Worm (Caenorhabditis elegans): ENCODE data around the gene F20B6.10.

F20B6.10 gene

ce11 chrX:4190537-4191144 is 26.4 kb downstream of the F20B6.10 start, which contains the start of gene vha-12 (continued):
- TF ChIP-seq tlf-1 (GFP tag; optimal IDR thresholded peaks at IDR 0.05) (peak; percentile 35), mes-4 (tag; optimal IDR thresholded peaks at IDR 0.05) (no peak), lin-40 (tag; optimal IDR thresholded peaks at IDR 0.05) (peak; percentile 88), ama-1 (optimal IDR thresholded peaks at IDR 0.05) (no peak), ama-1 (GFP tag; optimal IDR thresholded peaks at IDR 0.05) (no peak), B0019.2 (GFP tag; conservative IDR thresholded peaks at IDR 0.05) (no peak), tbp1 (GFP tag; optimal IDR thresholded peaks at IDR 0.05) (peak; percentile 46), repo-1 (tag; optimal IDR thresholded peaks at IDR 0.05) (peak; percentile 70), rec-8 (tag; optimal IDR thresholded peaks at IDR 0.05) (no peak), hlh-12 (tag; optimal IDR thresholded peaks at IDR 0.05) (no peak), ZK185.1 (tag; optimal IDR thresholded peaks at IDR 0.05; ENCODE audit: poor library complexity, severe bottlenecking) (peak; percentile 61), mcd-1 (GFP tag; IDR thresholded peaks at IDR 0.05) (peak; percentile 78), B0261.1 (tag; optimal IDR thresholded peaks at IDR 0.05) (no peak), dpff-1 (tag; optimal IDR thresholded peaks at IDR 0.05) (no peak), snpc-1.3 (tag; optimal IDR thresholded peaks at IDR 0.05; ENCODE audit: insufficient read depth) (no peak), F37B4.10 (GFP tag; IDR thresholded peaks at IDR 0.05) (no peak), T26A5.8 (tag; optimal IDR thresholded peaks at IDR 0.05) (no peak), Y56A3A.18 (GFP tag; IDR thresholded peaks at IDR 0.05) (no peak), zfh-2 (GFP tag; conservative IDR thresholded peaks at IDR 0.05) (peak; percentile 93), F55B11.4 (tag; optimal IDR thresholded peaks at IDR 0.05; ENCODE audit: borderline replicate concordance, insufficient read depth) (no peak), attf-6 (GFP tag; IDR thresholded peaks at IDR 0.05) (no peak), hmg-1.2 (GFP tag; IDR thresholded peaks at IDR 0.05) (peak; percentile 94), rcor-1 (GFP tag; IDR thresholded peaks at IDR 0.05) (peak; percentile 40; the same call in 1 of the 2 replicates), somi-1 (GFP tag; optimal IDR thresholded peaks at IDR 0.05) (peak; percentile 64), akir-1 (GFP tag; optimal IDR thresholded peaks at IDR 0.05) (peak; percentile 55), lin-54 (GFP tag; optimal IDR thresholded peaks at IDR 0.05) (no peak), dpl-1 (GFP tag; optimal IDR thresholded peaks at IDR 0.05) (no peak), lag-1 (GFP tag; IDR thresholded peaks at IDR 0.05) (no peak), egl-44 (GFP tag; IDR thresholded peaks at IDR 0.05) (no peak), bed-2 (GFP tag; IDR thresholded peaks at IDR 0.05) (no peak), ceh-100 (GFP tag; IDR thresholded peaks at IDR 0.05) (no peak; the same call in 1 of the 2 replicates), lsl-1 (GFP tag; optimal IDR thresholded peaks at IDR 0.05) (no peak), ceh-40 (GFP tag; IDR thresholded peaks at IDR 0.05) (no peak), attf-5 (GFP tag; optimal IDR thresholded peaks at IDR 0.05) (peak; percentile 84), rpc-1 (optimal IDR thresholded peaks at IDR 0.05) (no peak), rpc-1 (tag; optimal IDR thresholded peaks at IDR 0.05) (no peak), C06A6.2 (GFP tag; conservative IDR thresholded peaks at IDR 0.05) (peak; percentile 80), cebp-2 (GFP tag; IDR thresholded peaks at IDR 0.05) (no peak), ztf-26 (tag; optimal IDR thresholded peaks at IDR 0.05) (peak; percentile 77), F57C9.4 (tag; optimal IDR thresholded peaks at IDR 0.05) (no peak), nfyb-1 (GFP tag; IDR thresholded peaks at IDR 0.05) (peak; percentile 84), athp-1 (tag; optimal IDR thresholded peaks at IDR 0.05) (peak; percentile 35), tbx-9 (tag; optimal IDR thresholded peaks at IDR 0.05; ENCODE audit: borderline replicate concordance) (no peak), F57A8.1 (GFP tag; optimal IDR thresholded peaks at IDR 0.05) (peak; percentile 28), ztf-6 (GFP tag; IDR thresholded peaks at IDR 0.05) (no peak), mel-28 (tag; optimal IDR thresholded peaks at IDR 0.05; ENCODE audit: borderline replicate concordance) (no peak), snpc-4 (GFP tag; optimal IDR thresholded peaks at IDR 0.05) (no peak), snpc-4 (tag; optimal IDR thresholded peaks at IDR 0.05) (peak in 1 of 4 experiments; percentile 54), F23B12.7 (tag; optimal IDR thresholded peaks at IDR 0.05; ENCODE audit: insufficient read depth) (peak; percentile 50)
